Worm (Caenorhabditis elegans) whole organism, L2 larva: ENCODE data around the gene ZK262.4.

Experiments
- C34F6.9 ChIP-seq: fragments of 150-350 bp; optimal IDR thresholded peaks from 2 replicates; lab custom pipeline; 2014; ENCODE audit warnings: missing biosample characterization, missing genetic modification characterization
- ZK546.5 ChIP-seq: sonication (generic microtip); optimal IDR thresholded peaks from 2 replicates; lab custom pipeline; 2017; ENCODE audit warnings: missing biosample characterization, missing genetic modification characterization
- ceh-16 ChIP-seq: fragments of 150-350 bp; optimal IDR thresholded peaks from 2 replicates; lab custom pipeline; 2014; ENCODE audit warnings: missing biosample characterization, missing genetic modification characterization
- crh-2 ChIP-seq: sonication (generic microtip); optimal IDR thresholded peaks from 2 replicates; lab custom pipeline; 2017; ENCODE audit warnings: missing biosample characterization, missing genetic modification characterization
- lin-39 ChIP-seq: fragments of 150-350 bp; optimal IDR thresholded peaks from 2 replicates; lab custom pipeline; 2014; ENCODE audit warnings: missing biosample characterization, missing genetic modification reagents, missing genetic modification characterization
- nhr-11 ChIP-seq: fragments of 150-350 bp; optimal IDR thresholded peaks from 2 replicates; lab custom pipeline; 2014; ENCODE audit warnings: missing biosample characterization, missing genetic modification characterization
- nhr-129 ChIP-seq: fragments of 150-350 bp; optimal IDR thresholded peaks from 2 replicates; lab custom pipeline; 2014; ENCODE audit warnings: missing biosample characterization, missing genetic modification characterization
- nhr-21 ChIP-seq: fragments of 150-350 bp; optimal IDR thresholded peaks from 2 replicates; lab custom pipeline; 2014; ENCODE audit warnings: missing biosample characterization, missing genetic modification characterization
- nhr-237 ChIP-seq: fragments of 150-350 bp; optimal IDR thresholded peaks from 2 replicates; lab custom pipeline; 2014; ENCODE audit warnings: missing biosample characterization, missing genetic modification characterization
- snpc-4 ChIP-seq: fragments of 150-350 bp; optimal IDR thresholded peaks from 2 replicates; lab custom pipeline; 2014; ENCODE audit warnings: missing biosample characterization, missing genetic modification characterization
- unc-39 ChIP-seq: fragments of 150-350 bp; optimal IDR thresholded peaks from 2 replicates; lab custom pipeline; 2014; ENCODE audit warnings: missing biosample characterization, missing genetic modification characterization
- unc-62 ChIP-seq: fragments of 150-350 bp; optimal IDR thresholded peaks from 2 replicates; lab custom pipeline; 2014; ENCODE audit warnings: missing biosample characterization, missing genetic modification reagents, missing genetic modification characterization

DNA sequence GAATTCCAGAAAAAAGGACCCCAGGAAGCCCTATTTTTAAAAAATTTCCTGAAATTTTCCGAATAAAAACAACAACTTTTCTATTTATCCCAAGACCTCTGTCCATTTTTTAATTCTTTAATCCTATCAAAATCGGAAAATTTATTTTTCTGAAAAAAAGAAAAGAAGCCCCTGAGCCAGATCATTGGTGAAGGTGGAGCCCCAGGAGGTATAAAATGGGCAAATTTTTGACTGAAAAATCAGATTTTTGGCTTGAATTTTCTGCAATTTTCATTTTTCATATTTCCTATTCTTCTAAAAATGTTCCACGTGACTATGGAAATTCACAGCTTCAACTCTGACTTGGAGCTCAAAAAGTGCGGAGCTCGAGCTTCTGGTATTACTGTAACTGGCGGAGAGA lies 45.6 kb downstream of the ZK262.4 start, which contains the start of gene Y51A2B.8:
- TF ChIP-seq snpc-4 (tag; lab: Kevin White, UChicago) (no peak), ZK546.5 (no peak), ceh-16 (tag; lab: Kevin White, UChicago) (no peak), crh-2 (no peak), nhr-237 (tag; lab: Kevin White, UChicago) (no peak), unc-39 (no peak), nhr-129 (tag; lab: Kevin White, UChicago) (no peak), unc-62 (GFP tag; lab: Kevin White, UChicago) (no peak), lin-39 (tag; lab: Kevin White, UChicago) (no peak), nhr-21 (tag; lab: Kevin White, UChicago) (no peak), C34F6.9 (tag; lab: Kevin White, UChicago) (no peak), nhr-11 (tag; lab: Kevin White, UChicago) (no peak)
